Worm (Caenorhabditis elegans): ENCODE data around the gene Y54G2A.44.

ce11 chrIV:2846264-2846663 lies 44.6 kb downstream of the Y54G2A.44 start, which contains the start of gene Y54G2A.40:
- no peak for TF ChIP-seq ama-1 (optimal IDR thresholded peaks at IDR 0.05)
- TF ChIP-seq pes-1 (GFP tag; IDR thresholded peaks at IDR 0.05) = no peak
- no peak for TF ChIP-seq F13C5.2 (tag; optimal IDR thresholded peaks at IDR 0.05)
- no peak for TF ChIP-seq ceh-13 (GFP tag; optimal IDR thresholded peaks at IDR 0.05)
- TF ChIP-seq flt-1 (GFP tag; IDR thresholded peaks at IDR 0.05) = no peak
- TF ChIP-seq ets-7 (tag; optimal IDR thresholded peaks at IDR 0.05) = no peak

Measured in whole organism, early embryonic.